Worm (Caenorhabditis elegans): ENCODE measurements around the gene hadb-1.
A peak's percentile ranks its signal among the peaks of the same experiment; 100 is the strongest.

Gene hadb-1

DNA sequence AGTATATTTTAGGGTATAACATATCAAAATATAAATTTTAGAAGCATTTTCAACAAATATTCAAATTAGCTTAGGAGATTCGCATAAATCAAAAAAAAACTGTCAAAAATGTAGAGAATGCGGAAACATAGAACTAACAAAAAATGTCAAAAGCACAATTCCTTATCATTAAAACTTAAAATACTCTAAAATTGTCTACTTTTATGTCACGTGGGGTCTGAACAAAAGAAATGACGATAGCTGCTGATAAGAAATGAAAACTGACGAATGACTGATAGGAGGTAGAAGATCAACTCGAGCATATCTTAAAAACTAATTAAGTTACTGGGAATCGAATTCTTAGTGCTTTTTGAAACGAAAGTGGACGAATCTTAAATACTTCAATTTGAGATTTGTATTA is 45.4 kb upstream of the hadb-1 start:
- TF ChIP-seq snpc-4 (tag; optimal IDR thresholded peaks at IDR 0.05), result no peak
- peak; percentile 57 for TF ChIP-seq gmeb-1 (tag; optimal IDR thresholded peaks at IDR 0.05)
- TF ChIP-seq lin-39 (tag; optimal IDR thresholded peaks at IDR 0.05), result no peak
- no peak for TF ChIP-seq ceh-16 (tag; optimal IDR thresholded peaks at IDR 0.05)
- TF ChIP-seq sma-9 (GFP tag; optimal IDR thresholded peaks at IDR 0.05), result peak; percentile 94
- TF ChIP-seq sma-9 (tag; optimal IDR thresholded peaks at IDR 0.05), result no peak
- no peak for TF ChIP-seq ztf-1 (GFP tag; conservative IDR thresholded peaks at IDR 0.05)
- peak; percentile 34 to 56 for TF ChIP-seq mdl-1 (tag; optimal IDR thresholded peaks at IDR 0.05)
- TF ChIP-seq blmp-1 (tag; optimal IDR thresholded peaks at IDR 0.05; ENCODE audit: insufficient read depth), result no peak
- TF ChIP-seq fos-1 (tag; optimal IDR thresholded peaks at IDR 0.05), result peak; percentile 61
- no peak for TF ChIP-seq elt-3 (tag; optimal IDR thresholded peaks at IDR 0.05)
- no peak for TF ChIP-seq alr-1 (tag; optimal IDR thresholded peaks at IDR 0.05)
- TF ChIP-seq crh-2 (tag; optimal IDR thresholded peaks at IDR 0.05), result peak; percentile 43
- TF ChIP-seq unc-39 (tag; optimal IDR thresholded peaks at IDR 0.05), result no peak
- no peak for TF ChIP-seq F13H6.1 (tag; optimal IDR thresholded peaks at IDR 0.05)
- TF ChIP-seq C34F6.9 (tag; optimal IDR thresholded peaks at IDR 0.05), result no peak
- no peak for TF ChIP-seq dmd-4 (tag; optimal IDR thresholded peaks at IDR 0.05)
- no peak for TF ChIP-seq nhr-77 (tag; optimal IDR thresholded peaks at IDR 0.05)

DNA sequence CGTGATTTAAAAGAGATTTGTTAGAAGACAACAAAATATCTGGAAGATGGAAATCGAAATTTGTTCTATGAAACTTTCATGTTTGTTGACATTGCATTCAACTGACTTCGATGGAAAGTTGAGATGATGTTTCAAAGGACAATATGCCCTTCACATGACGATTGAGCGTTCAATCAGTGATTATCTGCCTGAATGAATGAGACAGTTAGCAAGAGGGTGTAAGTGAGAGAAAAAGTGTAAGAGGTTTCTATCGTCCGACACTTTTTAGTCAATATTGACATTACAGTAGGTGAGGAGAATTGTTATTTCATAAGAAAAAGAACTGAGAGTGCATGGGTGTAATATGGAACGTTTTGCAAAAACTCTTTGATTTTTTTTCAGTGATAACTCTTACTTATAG is 44.9 kb upstream of the hadb-1 start:
- TF ChIP-seq ZK546.5 (tag; optimal IDR thresholded peaks at IDR 0.05), result no peak
- peak in 1 of 2 experiments; percentile 15 for TF ChIP-seq lsy-2 (tag; optimal IDR thresholded peaks at IDR 0.05)
- peak; percentile 75 for TF ChIP-seq nhr-129 (tag; optimal IDR thresholded peaks at IDR 0.05)
- TF ChIP-seq sma-9 (GFP tag; optimal IDR thresholded peaks at IDR 0.05), result peak; percentile 76
- no peak for TF ChIP-seq sma-9 (tag; optimal IDR thresholded peaks at IDR 0.05)
- peak; percentile 21 for TF ChIP-seq fos-1 (tag; optimal IDR thresholded peaks at IDR 0.05)
- peak; percentile 38 for TF ChIP-seq nhr-6 (tag; optimal IDR thresholded peaks at IDR 0.05)
- TF ChIP-seq nhr-11 (tag; optimal IDR thresholded peaks at IDR 0.05), result no peak
- no peak for TF ChIP-seq lin-39 (tag; optimal IDR thresholded peaks at IDR 0.05)
- TF ChIP-seq lin-13 (GFP tag; optimal IDR thresholded peaks at IDR 0.05), result no peak
- no peak for TF ChIP-seq ceh-82 (tag; optimal IDR thresholded peaks at IDR 0.05)
- no peak for TF ChIP-seq alr-1 (tag; optimal IDR thresholded peaks at IDR 0.05)
- TF ChIP-seq crh-2 (tag; optimal IDR thresholded peaks at IDR 0.05), result peak; percentile 34
- no peak for TF ChIP-seq lin-11 (tag; optimal IDR thresholded peaks at IDR 0.05)
- TF ChIP-seq F13H6.1 (tag; optimal IDR thresholded peaks at IDR 0.05), result peak; percentile 5
- TF ChIP-seq Y55F3AM.14 (GFP tag; optimal IDR thresholded peaks at IDR 0.05), result no peak
- TF ChIP-seq C34F6.9 (tag; optimal IDR thresholded peaks at IDR 0.05), result no peak
- TF ChIP-seq blmp-1 (tag; optimal IDR thresholded peaks at IDR 0.05; ENCODE audit: insufficient read depth), result peak; percentile 55

DNA sequence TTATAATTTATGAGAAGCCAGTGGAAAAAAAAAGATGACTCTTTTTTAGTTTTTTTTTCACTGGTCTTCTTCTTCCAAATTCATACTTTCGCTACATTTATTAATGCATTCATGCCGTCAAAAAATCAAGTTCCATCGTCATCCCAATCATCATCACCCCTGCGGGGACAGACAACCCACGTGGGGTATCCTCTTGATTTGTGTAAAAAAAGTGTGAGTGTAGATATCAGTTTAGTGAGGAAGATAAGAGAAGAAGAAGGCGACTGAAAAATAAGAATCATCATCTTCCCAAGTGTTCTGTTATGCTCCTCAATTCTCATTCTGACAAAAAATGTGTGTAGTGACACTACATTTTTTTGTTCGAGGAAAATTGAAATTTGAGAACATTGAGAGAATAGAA is 43.7 kb upstream of the hadb-1 start:
- TF ChIP-seq lsy-2 (tag; optimal IDR thresholded peaks at IDR 0.05) (peak in 1 of 2 experiments; percentile 18), nhr-6 (tag; optimal IDR thresholded peaks at IDR 0.05) (no peak), elt-1 (tag; optimal IDR thresholded peaks at IDR 0.05) (no peak), sma-3 (GFP tag; optimal IDR thresholded peaks at IDR 0.05) (no peak), mab-5 (tag; optimal IDR thresholded peaks at IDR 0.05) (no peak), nhr-21 (tag; optimal IDR thresholded peaks at IDR 0.05) (no peak), ZK546.5 (tag; optimal IDR thresholded peaks at IDR 0.05) (no peak), ztf-1 (GFP tag; conservative IDR thresholded peaks at IDR 0.05) (no peak), zag-1 (tag; optimal IDR thresholded peaks at IDR 0.05) (no peak), fos-1 (tag; optimal IDR thresholded peaks at IDR 0.05) (no peak), R02D3.7 (tag; optimal IDR thresholded peaks at IDR 0.05) (no peak), nhr-10 (tag; optimal IDR thresholded peaks at IDR 0.05) (no peak), nhr-12 (tag; optimal IDR thresholded peaks at IDR 0.05) (no peak), lin-39 (tag; optimal IDR thresholded peaks at IDR 0.05) (no peak), lin-13 (GFP tag; optimal IDR thresholded peaks at IDR 0.05) (no peak), C34F6.9 (tag; optimal IDR thresholded peaks at IDR 0.05) (no peak), alr-1 (tag; optimal IDR thresholded peaks at IDR 0.05) (no peak), nhr-129 (tag; optimal IDR thresholded peaks at IDR 0.05) (no peak), aly-2 (tag; optimal IDR thresholded peaks at IDR 0.05) (no peak), ama-1 (optimal IDR thresholded peaks at IDR 0.05) (no peak), unc-62 (GFP tag; optimal IDR thresholded peaks at IDR 0.05) (no peak), dmd-4 (tag; optimal IDR thresholded peaks at IDR 0.05) (no peak), mdl-1 (tag; optimal IDR thresholded peaks at IDR 0.05) (peak in 1 of 2 experiments; percentile 33), gmeb-1 (tag; optimal IDR thresholded peaks at IDR 0.05) (no peak), mbf-1 (tag; optimal IDR thresholded peaks at IDR 0.05) (no peak), ceh-16 (tag; optimal IDR thresholded peaks at IDR 0.05) (no peak), ztf-11 (tag; optimal IDR thresholded peaks at IDR 0.05) (no peak), egl-27 (tag; optimal IDR thresholded peaks at IDR 0.05) (no peak), sma-9 (GFP tag; optimal IDR thresholded peaks at IDR 0.05) (peak; percentile 73), sma-9 (tag; optimal IDR thresholded peaks at IDR 0.05) (no peak), nhr-77 (tag; optimal IDR thresholded peaks at IDR 0.05) (no peak), nhr-11 (tag; optimal IDR thresholded peaks at IDR 0.05) (no peak), blmp-1 (tag; optimal IDR thresholded peaks at IDR 0.05; ENCODE audit: insufficient read depth) (peak; percentile 28), unc-55 (GFP tag; optimal IDR thresholded peaks at IDR 0.05) (no peak), peb-1 (tag; optimal IDR thresholded peaks at IDR 0.05) (no peak), nhr-237 (tag; optimal IDR thresholded peaks at IDR 0.05) (no peak), crh-2 (tag; optimal IDR thresholded peaks at IDR 0.05) (no peak), F13H6.1 (tag; optimal IDR thresholded peaks at IDR 0.05) (peak; percentile 2), ztf-4 (tag; optimal IDR thresholded peaks at IDR 0.05) (peak; percentile 54), Y55F3AM.14 (GFP tag; optimal IDR thresholded peaks at IDR 0.05) (no peak), elt-3 (tag; optimal IDR thresholded peaks at IDR 0.05) (no peak), nhr-25 (tag; optimal IDR thresholded peaks at IDR 0.05) (peak; percentile 25), ceh-82 (tag; optimal IDR thresholded peaks at IDR 0.05) (no peak)
